Worm (Caenorhabditis elegans) whole organism, late embryonic: Measurements from ENCODE around the gene F16G10.13.

Source experiments
- F13H6.1 ChIP-seq: sonication (generic microtip); optimal IDR thresholded peaks from 2 replicates; lab custom pipeline; 2016; ENCODE audit warnings: missing genetic modification characterization, missing compliant biosample characterization
- K09A11.1 ChIP-seq: sonication (generic microtip); optimal IDR thresholded peaks from 2 replicates; lab custom pipeline; 2017; ENCODE audit warnings: antibody characterized with exemption, mild to moderate bottlenecking, missing genetic modification characterization, missing compliant biosample characterization; ENCODE audit not compliant: insufficient read depth
- Y22D7AL.16 ChIP-seq: sonication (generic microtip); optimal IDR thresholded peaks from 2 replicates; lab custom pipeline; 2016; ENCODE audit warnings: missing genetic modification characterization, missing compliant biosample characterization
- ahr-1 ChIP-seq: sonication (generic microtip); optimal IDR thresholded peaks from 2 replicates; lab custom pipeline; 2016; ENCODE audit warnings: missing genetic modification characterization, missing compliant biosample characterization
- ceh-14 ChIP-seq: sonication (generic microtip); optimal IDR thresholded peaks from 2 replicates; lab custom pipeline; 2016; ENCODE audit warnings: missing genotype, missing genetic modification characterization, missing compliant biosample characterization
- ceh-18 ChIP-seq: sonication (generic microtip); optimal IDR thresholded peaks from 2 replicates; lab custom pipeline; 2016; ENCODE audit warnings: missing genetic modification characterization, missing compliant biosample characterization
- ceh-19 ChIP-seq: fragments of 200-800 bp; sonication (Bioruptor generic); optimal IDR thresholded peaks from 2 replicates; lab custom pipeline; 2018; ENCODE audit warnings: mild to moderate bottlenecking, missing genetic modification characterization, missing compliant biosample characterization
- ceh-31 ChIP-seq: sonication (generic microtip); optimal IDR thresholded peaks from 2 replicates; lab custom pipeline; 2016; ENCODE audit warnings: missing genetic modification characterization, missing compliant biosample characterization
- ceh-34 ChIP-seq: sonication (generic microtip); optimal IDR thresholded peaks from 2 replicates; lab custom pipeline; 2016; ENCODE audit warnings: mild to moderate bottlenecking, missing genetic modification characterization, missing compliant biosample characterization
- ceh-6 ChIP-seq: fragments of 200-800 bp; sonication (Bioruptor generic); optimal IDR thresholded peaks from 2 replicates; lab custom pipeline; 2018; ENCODE audit warnings: mild to moderate bottlenecking, missing genetic modification characterization, missing compliant biosample characterization
- dmd-4 ChIP-seq: sonication (generic microtip); optimal IDR thresholded peaks from 2 replicates; lab custom pipeline; 2016; ENCODE audit warnings: borderline replicate concordance, missing genetic modification characterization, missing compliant biosample characterization
- elt-4 ChIP-seq: sonication (generic microtip); optimal IDR thresholded peaks from 2 replicates; lab custom pipeline; 2016; ENCODE audit warnings: missing genetic modification characterization, missing compliant biosample characterization
- eyg-1 ChIP-seq: sonication (generic microtip); optimal IDR thresholded peaks from 2 replicates; lab custom pipeline; 2016; ENCODE audit warnings: missing genotype, missing genetic modification characterization, missing compliant biosample characterization
- gmeb-2 ChIP-seq: sonication (generic microtip); optimal IDR thresholded peaks from 2 replicates; lab custom pipeline; 2016; ENCODE audit warnings: missing genetic modification characterization, inconsistent platforms, missing compliant biosample characterization
- hlh-13 ChIP-seq: fragments of 200-800 bp; sonication (Bioruptor generic); optimal IDR thresholded peaks from 2 replicates; lab custom pipeline; 2018; ENCODE audit warnings: mild to moderate bottlenecking, missing genetic modification characterization, missing compliant biosample characterization
- hlh-6 ChIP-seq: sonication (generic microtip); optimal IDR thresholded peaks from 2 replicates; lab custom pipeline; 2016; ENCODE audit warnings: missing genotype, missing genetic modification characterization, missing compliant biosample characterization
- hlh-8 ChIP-seq: sonication (generic microtip); optimal IDR thresholded peaks from 2 replicates; lab custom pipeline; 2016; ENCODE audit warnings: missing genotype, missing genetic modification characterization, missing compliant biosample characterization
- nfya-1 ChIP-seq: sonication (generic microtip); optimal IDR thresholded peaks from 2 replicates; lab custom pipeline; 2017; ENCODE audit warnings: missing genetic modification characterization, mild to moderate bottlenecking, missing compliant biosample characterization, antibody characterized with exemption, moderate library complexity
- nhr-11 ChIP-seq: fragments of 150-350 bp; optimal IDR thresholded peaks from 2 replicates; lab custom pipeline; 2014; ENCODE audit warnings: missing biosample characterization, missing genetic modification characterization
- nhr-232 ChIP-seq: sonication (generic microtip); optimal IDR thresholded peaks from 2 replicates; lab custom pipeline; 2016; ENCODE audit warnings: missing genetic modification characterization, missing compliant biosample characterization
- pag-3 ChIP-seq: sonication (generic microtip); optimal IDR thresholded peaks from 2 replicates; lab custom pipeline; 2016; ENCODE audit warnings: missing compliant biosample characterization, missing genetic modification characterization, borderline replicate concordance
- pat-9 ChIP-seq: fragments of 200-800 bp; sonication (Bioruptor generic); optimal IDR thresholded peaks from 2 replicates; lab custom pipeline; 2018; ENCODE audit warnings: mild to moderate bottlenecking, missing genetic modification characterization, moderate library complexity, missing compliant biosample characterization
- pax-1 ChIP-seq: fragments of 150-350 bp; optimal IDR thresholded peaks from 2 replicates; lab custom pipeline; 2014; ENCODE audit warnings: missing biosample characterization, missing genetic modification characterization
- pha-4 ChIP-seq: fragments of 150-350 bp; optimal IDR thresholded peaks from 2 replicates; lab custom pipeline; 2018; ENCODE audit warnings: missing biosample characterization, missing genetic modification reagents, missing genetic modification characterization
- pros-1 ChIP-seq: fragments of 150-350 bp; optimal IDR thresholded peaks from 2 replicates; lab custom pipeline; 2014; ENCODE audit warnings: missing biosample characterization, missing genetic modification reagents, missing genetic modification characterization
- sdc-2 ChIP-seq: sonication (generic microtip); optimal IDR thresholded peaks from 2 replicates; lab custom pipeline; 2016; ENCODE audit warnings: missing genotype, missing genetic modification characterization, missing compliant biosample characterization
- sox-2 ChIP-seq: fragments of 200-800 bp; sonication (Bioruptor generic); IDR thresholded peaks from 2 replicates; pipeline ENCODE4 v1.3.6; 2022; ENCODE audit warnings: missing genetic modification reagents, missing genetic modification characterization, missing compliant biosample characterization
- sox-4 ChIP-seq: sonication (generic microtip); optimal IDR thresholded peaks from 2 replicates; lab custom pipeline; 2017; ENCODE audit warnings: mild to moderate bottlenecking, missing genetic modification characterization, inconsistent platforms, missing compliant biosample characterization
- syd-9 ChIP-seq: sonication (generic microtip); optimal IDR thresholded peaks from 2 replicates; lab custom pipeline; 2016; ENCODE audit warnings: mild to moderate bottlenecking, missing genetic modification characterization, moderate library complexity, missing compliant biosample characterization
- tbx-2 ChIP-seq: sonication (generic microtip); optimal IDR thresholded peaks from 2 replicates; lab custom pipeline; 2016; ENCODE audit warnings: missing genetic modification characterization, missing compliant biosample characterization
- unc-3 ChIP-seq, 2 experiments: fragments of 200-800 bp in 1 of 2; sonication (Bioruptor generic) in 1 of 2; sonication (generic microtip) in 1 of 2; conservative IDR thresholded peaks in 1 of 2; optimal IDR thresholded peaks in 1 of 2; 2 replicates each; pipeline versions ENCODE4 v1.3.6 to Lab custom; 2016 to 2022; ENCODE audit warnings: missing compliant biosample characterization in 2 of 2, missing genetic modification characterization in 2 of 2, missing genetic modification reagents in 1 of 2
- unc-86 ChIP-seq: sonication (generic microtip); optimal IDR thresholded peaks from 2 replicates; lab custom pipeline; 2016; ENCODE audit warnings: missing genetic modification characterization, missing compliant biosample characterization
- ztf-16 ChIP-seq: sonication (generic microtip); optimal IDR thresholded peaks from 2 replicates; lab custom pipeline; 2017; ENCODE audit warnings: missing genetic modification characterization, missing compliant biosample characterization

Gene F16G10.13

ce11 chrII:2411093-2411492 is 15.3 kb upstream of the F16G10.13 start:
- TF ChIP-seq ceh-18 (tag; lab: Kevin White, UChicago), result no peak
- TF ChIP-seq eyg-1, result no peak
- no peak for TF ChIP-seq gmeb-2 (tag; lab: Kevin White, UChicago)
- TF ChIP-seq unc-86 (tag; lab: Kevin White, UChicago), result no peak
- TF ChIP-seq pat-9 (tag; lab: Kevin White, UChicago), result no peak
- TF ChIP-seq ceh-6 (GFP tag; lab: Kevin White, UChicago), result no peak
- no peak for TF ChIP-seq syd-9 (tag; lab: Kevin White, UChicago)
- no peak for TF ChIP-seq pax-1 (tag; lab: Kevin White, UChicago)

- no peak for TF ChIP-seq ceh-31 (tag; lab: Kevin White, UChicago)
- TF ChIP-seq ztf-16, result no peak
- no peak for TF ChIP-seq nhr-232
- no peak for TF ChIP-seq ahr-1 (tag; lab: Kevin White, UChicago)
- TF ChIP-seq pax-1 (tag; lab: Kevin White, UChicago), result no peak
- no peak for TF ChIP-seq hlh-6 (tag; lab: Kevin White, UChicago)
- no peak for TF ChIP-seq hlh-8
- no peak for TF ChIP-seq ceh-14
- TF ChIP-seq unc-3 (GFP tag; conservative IDR thresholded peaks at IDR 0.05; lab: Robert Waterston, UW), result no peak
- TF ChIP-seq unc-3 (tag; optimal IDR thresholded peaks at IDR 0.05; lab: Kevin White, UChicago), result no peak
- TF ChIP-seq pag-3 (tag; lab: Kevin White, UChicago), result no peak
- TF ChIP-seq unc-86 (tag; lab: Kevin White, UChicago), result no peak
- no peak for TF ChIP-seq F13H6.1
- no peak for TF ChIP-seq pat-9 (tag; lab: Kevin White, UChicago)
- no peak for TF ChIP-seq nhr-11 (tag; lab: Kevin White, UChicago)
- no peak for TF ChIP-seq elt-4 (tag; lab: Kevin White, UChicago)
Observed at ce11 chrII:2403984-2404383, 8.2 kb upstream of the F16G10.13 start, which contains the start of gene F16G10.1. TSS of gene F16G10.1 (plus strand) at chrII:2404284.

- no peak for TF ChIP-seq ceh-31 (tag; lab: Kevin White, UChicago)
- no peak for TF ChIP-seq dmd-4 (tag; lab: Kevin White, UChicago)
- no peak for TF ChIP-seq pros-1 (tag; lab: Kevin White, UChicago)
- no peak for TF ChIP-seq nhr-11 (tag; lab: Kevin White, UChicago)
- TF ChIP-seq pax-1 (tag; lab: Kevin White, UChicago), result no peak
- no peak for TF ChIP-seq pag-3 (tag; lab: Kevin White, UChicago)
- no peak for TF ChIP-seq elt-4 (tag; lab: Kevin White, UChicago)
- TF ChIP-seq pha-4 (tag; lab: Kevin White, UChicago), result no peak
- no peak for TF ChIP-seq nfya-1 (tag; lab: Kevin White, UChicago)
- TF ChIP-seq ceh-14, result no peak
- TF ChIP-seq unc-86 (tag; lab: Kevin White, UChicago), result no peak
- TF ChIP-seq sdc-2 (tag; lab: Kevin White, UChicago), result no peak
- TF ChIP-seq sox-2, result no peak
- TF ChIP-seq, all 69 proteins: peak for 0
Observed at ce11 chrII:2399810-2400209, 4.0 kb upstream of the F16G10.13 start.

ce11 chrII:2398884-2399283 is 3.1 kb upstream of the F16G10.13 start, which contains the start of gene F16G10.14:
TSS of gene F16G10.14 (minus strand) at chrII:2398984.
- no peak for TF ChIP-seq ceh-34 (tag; lab: Kevin White, UChicago)
- no peak for TF ChIP-seq ceh-19 (GFP tag; lab: Kevin White, UChicago)
- TF ChIP-seq hlh-13, result no peak
- TF ChIP-seq Y22D7AL.16 (tag; lab: Kevin White, UChicago), result no peak
- no peak for TF ChIP-seq K09A11.1 (tag; lab: Kevin White, UChicago)
- TF ChIP-seq unc-86 (tag; lab: Kevin White, UChicago), result no peak
- TF ChIP-seq sox-2, result no peak
- TF ChIP-seq tbx-2, result no peak
- TF ChIP-seq ceh-18 (tag; lab: Kevin White, UChicago), result no peak
- TF ChIP-seq sox-4 (tag; lab: Kevin White, UChicago), result no peak
